Fruit fly (Drosophila melanogaster): ENCODE measurements around the gene CG15369.

CG15369 gene

DNA sequence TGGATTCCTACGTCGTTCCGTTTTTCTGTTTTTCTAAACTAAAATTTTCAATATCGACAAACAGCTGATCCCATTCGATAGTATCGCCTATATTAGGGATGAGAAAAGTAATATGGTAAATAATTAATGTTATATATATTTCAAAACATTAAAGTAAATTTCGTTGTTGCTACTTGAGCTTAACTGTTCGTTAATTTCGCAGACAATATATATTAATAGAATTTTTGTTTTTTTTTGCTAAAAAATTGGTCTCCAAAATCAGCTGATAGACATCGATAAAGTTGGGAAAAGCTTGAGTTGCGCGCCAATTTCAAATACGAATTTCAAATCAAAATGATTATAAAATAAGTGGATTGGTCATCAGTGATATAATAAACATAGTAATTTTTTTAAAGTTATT is 20.3 kb upstream of the CG15369 start, which contains the start of gene CG12118 (continued):
- no peak for TF ChIP-seq abd-A (tag; optimal IDR thresholded peaks at IDR 0.05)
- TF ChIP-seq CG11504 (tag; optimal IDR thresholded peaks at IDR 0.05), result peak; percentile 77
- TF ChIP-seq CG17612 (GFP tag; IDR thresholded peaks at IDR 0.05), result peak; percentile 65
- peak; percentile 14 for TF ChIP-seq Camta (GFP tag; optimal IDR thresholded peaks at IDR 0.05)
- TF ChIP-seq ind (GFP tag; optimal IDR thresholded peaks at IDR 0.05), result peak; percentile 80
- no peak for TF ChIP-seq gfzf (GFP tag; optimal IDR thresholded peaks at IDR 0.05)
- TF ChIP-seq HHEX (GFP tag; optimal IDR thresholded peaks at IDR 0.05), result peak; percentile 19
- TF ChIP-seq MBD-R2 (GFP tag; IDR thresholded peaks at IDR 0.05), result peak; percentile 87
- peak; percentile 38 for TF ChIP-seq CG3838 (GFP tag; optimal IDR thresholded peaks at IDR 0.05)
- no peak for TF ChIP-seq slp2 (GFP tag; optimal IDR thresholded peaks at IDR 0.05)
- TF ChIP-seq B-H1 (GFP tag; IDR thresholded peaks at IDR 0.05), result peak; percentile 62
- no peak for TF ChIP-seq CG11398 (GFP tag; optimal IDR thresholded peaks at IDR 0.05)
- peak; percentile 18 for TF ChIP-seq Ets65A (GFP tag)
- TF ChIP-seq Med (GFP tag), result peak; percentile 61
- TF ChIP-seq stwl (tag; optimal IDR thresholded peaks at IDR 0.05), result peak; percentile 35
- peak; percentile 3 for TF ChIP-seq Side (GFP tag; optimal IDR thresholded peaks at IDR 0.05)
- peak; percentile 15 for TF ChIP-seq CHES-1-like (GFP tag; optimal IDR thresholded peaks at IDR 0.05)
- no peak for TF ChIP-seq crol (GFP tag; IDR thresholded peaks at IDR 0.05)
- TF ChIP-seq nau (GFP tag; optimal IDR thresholded peaks at IDR 0.05), result no peak
- TF ChIP-seq chm (GFP tag; IDR thresholded peaks at IDR 0.05), result peak; percentile 92
- TF ChIP-seq CG6854 (GFP tag; optimal IDR thresholded peaks at IDR 0.05), result no peak
- TF ChIP-seq Sry-β (GFP tag; optimal IDR thresholded peaks at IDR 0.05), result no peak
- peak; percentile 79 for TF ChIP-seq CG31224 (GFP tag; IDR thresholded peaks at IDR 0.05)
- TF ChIP-seq vfl (GFP tag; optimal IDR thresholded peaks at IDR 0.05), result peak; percentile 67
- peak; percentile 80 for TF ChIP-seq CG10209 (GFP tag; optimal IDR thresholded peaks at IDR 0.05)
- peak; percentile 64 for TF ChIP-seq cato (GFP tag; optimal IDR thresholded peaks at IDR 0.05; ENCODE audit: borderline replicate concordance)
- peak; percentile 69 for TF ChIP-seq zfh2 (GFP tag; optimal IDR thresholded peaks at IDR 0.05)
- peak; percentile 47 for TF ChIP-seq CG3281 (GFP tag; optimal IDR thresholded peaks at IDR 0.05)
- no peak for TF ChIP-seq sc (optimal IDR thresholded peaks at IDR 0.05)
- TF ChIP-seq sc (GFP tag; optimal IDR thresholded peaks at IDR 0.05), result peak; percentile 46
- 0 out of 2 replicates have a peak, but pooled peaks have one; percentile 42 for TF ChIP-seq CG11085 (GFP tag; IDR thresholded peaks at IDR 0.05)
- peak; percentile 80 for TF ChIP-seq Xrp1 (GFP tag; IDR thresholded peaks at IDR 0.05)
- peak; percentile 63 for TF ChIP-seq CG8924 (tag; optimal IDR thresholded peaks at IDR 0.05)
- TF ChIP-seq CG14965 (GFP tag; optimal IDR thresholded peaks at IDR 0.05; ENCODE audit: borderline replicate concordance), result no peak
- TF ChIP-seq unc-4 (GFP tag; IDR thresholded peaks at IDR 0.05; ENCODE audit: partially characterized antibody), result peak; percentile 96
- TF ChIP-seq CG3847 (GFP tag; IDR thresholded peaks at IDR 0.05), result peak; percentile 80
- peak; percentile 55 for TF ChIP-seq mam (GFP tag; optimal IDR thresholded peaks at IDR 0.05)
- peak; percentile 89 for TF ChIP-seq nerfin-2 (GFP tag; IDR thresholded peaks at IDR 0.05; ENCODE audit: partially characterized antibody)
- TF ChIP-seq CG16815 (GFP tag; optimal IDR thresholded peaks at IDR 0.05), result peak; percentile 55
- TF ChIP-seq CG10543 (GFP tag; optimal IDR thresholded peaks at IDR 0.05), result peak; percentile 50
- TF ChIP-seq CG1647 (GFP tag; optimal IDR thresholded peaks at IDR 0.05), result no peak
- peak; percentile 68 for TF ChIP-seq lmd (GFP tag; IDR thresholded peaks at IDR 0.05)
- TF ChIP-seq disco-r (GFP tag; optimal IDR thresholded peaks at IDR 0.05), result no peak
- TF ChIP-seq CG3163 (GFP tag; optimal IDR thresholded peaks at IDR 0.05), result no peak
- peak; percentile 36 for TF ChIP-seq BtbVII (GFP tag; optimal IDR thresholded peaks at IDR 0.05)
- peak; percentile 74 for TF ChIP-seq ssp (GFP tag; IDR thresholded peaks at IDR 0.05)
- no peak for TF ChIP-seq Asciz (GFP tag; optimal IDR thresholded peaks at IDR 0.05)
- no peak for TF ChIP-seq shn (GFP tag; optimal IDR thresholded peaks at IDR 0.05)
- TF ChIP-seq CG2875 (GFP tag; optimal IDR thresholded peaks at IDR 0.05), result peak; percentile 44
- TF ChIP-seq CG7745 (tag; optimal IDR thresholded peaks at IDR 0.05), result no peak
- no peak for TF ChIP-seq CG10431 (GFP tag; optimal IDR thresholded peaks at IDR 0.05)

Measured in whole organism, embryonic.